Fruit fly (Drosophila melanogaster): ENCODE measurements around the gene CG43783.

CG43783 gene

dm6 chr3L:8951507-8951906, 2.6 kb downstream of the CG43783 start (continued):
- 0 out of 2 replicates have a peak, but pooled peaks have one; percentile 14 for TF ChIP-seq Scr (GFP tag; IDR thresholded peaks at IDR 0.05; ENCODE audit: partially characterized antibody)
- no peak for TF ChIP-seq salm (tag; optimal IDR thresholded peaks at IDR 0.05)
- peak; percentile 71 for TF ChIP-seq cg (GFP tag; optimal IDR thresholded peaks at IDR 0.05)
- TF ChIP-seq Adf1 (GFP tag; IDR thresholded peaks at IDR 0.05): no peak; the same call in 1 of the 2 replicates
- no peak for TF ChIP-seq dmrt11E (tag; optimal IDR thresholded peaks at IDR 0.05)
- TF ChIP-seq sisA (GFP tag; IDR thresholded peaks at IDR 0.05): no peak
- no peak for TF ChIP-seq amos (GFP tag; IDR thresholded peaks at IDR 0.05; ENCODE audit: partially characterized antibody)
- TF ChIP-seq gro (GFP tag; optimal IDR thresholded peaks at IDR 0.05): no peak
- no peak for TF ChIP-seq nerfin-1 (tag; optimal IDR thresholded peaks at IDR 0.05)
- TF ChIP-seq lab (GFP tag; optimal IDR thresholded peaks at IDR 0.05): no peak
- TF ChIP-seq Trl (optimal IDR thresholded peaks at IDR 0.05): no peak
- TF ChIP-seq Trl (GFP tag; optimal IDR thresholded peaks at IDR 0.05): no peak
- TF ChIP-seq Hmx (GFP tag; optimal IDR thresholded peaks at IDR 0.05): no peak
- no peak for TF ChIP-seq CG10959 (GFP tag; IDR thresholded peaks at IDR 0.05)
- no peak for TF ChIP-seq CG12942 (GFP tag; optimal IDR thresholded peaks at IDR 0.05)
- 0 out of 4 replicates have a peak, but pooled peaks have one; percentile 45 for TF ChIP-seq chinmo (GFP tag; IDR thresholded peaks at IDR 0.05; ENCODE audit: partially characterized antibody)
- TF ChIP-seq ranshi (GFP tag; IDR thresholded peaks at IDR 0.05): no peak
- no peak for TF ChIP-seq CG9932 (GFP tag; IDR thresholded peaks at IDR 0.05)
- no peak for TF ChIP-seq ara (GFP tag; IDR thresholded peaks at IDR 0.05)
- no peak for TF ChIP-seq Doc2 (GFP tag; IDR thresholded peaks at IDR 0.05)
- no peak for TF ChIP-seq h (optimal IDR thresholded peaks at IDR 0.05)
- no peak for TF ChIP-seq ems (GFP tag; optimal IDR thresholded peaks at IDR 0.05)
- TF ChIP-seq Gug (GFP tag; IDR thresholded peaks at IDR 0.05): no peak
- TF ChIP-seq B-H1 (GFP tag; IDR thresholded peaks at IDR 0.05): no peak
- TF ChIP-seq Rx (GFP tag; IDR thresholded peaks at IDR 0.05): no peak
- TF ChIP-seq Meics (GFP tag; optimal IDR thresholded peaks at IDR 0.05): no peak
- TF ChIP-seq cad (GFP tag; optimal IDR thresholded peaks at IDR 0.05): no peak
- no peak for TF ChIP-seq CG10321 (GFP tag; IDR thresholded peaks at IDR 0.05)
- TF ChIP-seq btn (GFP tag; optimal IDR thresholded peaks at IDR 0.05): no peak
- TF ChIP-seq HLH4C (GFP tag; IDR thresholded peaks at IDR 0.05; ENCODE audit: partially characterized antibody): no peak
- TF ChIP-seq Blimp-1 (GFP tag; optimal IDR thresholded peaks at IDR 0.05): no peak
- peak; percentile 65; the same call in 1 of the 2 replicates for TF ChIP-seq onecut (GFP tag; IDR thresholded peaks at IDR 0.05)
- TF ChIP-seq Sox102F (GFP tag; optimal IDR thresholded peaks at IDR 0.05): no peak
- no peak for TF ChIP-seq Bdp1 (GFP tag; optimal IDR thresholded peaks at IDR 0.05)
- TF ChIP-seq lola (GFP tag; optimal IDR thresholded peaks at IDR 0.05): no peak
- no peak for TF ChIP-seq scrt (GFP tag; optimal IDR thresholded peaks at IDR 0.05)
- peak; percentile 69 for TF ChIP-seq Med (GFP tag)
- peak; percentile 4 for TF ChIP-seq Nf-YC (tag; optimal IDR thresholded peaks at IDR 0.05)
- no peak for TF ChIP-seq CG12155 (GFP tag; optimal IDR thresholded peaks at IDR 0.05)
- no peak for TF ChIP-seq vvl (GFP tag; IDR thresholded peaks at IDR 0.05)
- TF ChIP-seq grau (tag; optimal IDR thresholded peaks at IDR 0.05): no peak
- TF ChIP-seq CG14014 (GFP tag; IDR thresholded peaks at IDR 0.05): no peak
- TF ChIP-seq Taf1 (GFP tag; IDR thresholded peaks at IDR 0.05): no peak
- TF ChIP-seq slp2 (GFP tag; optimal IDR thresholded peaks at IDR 0.05): no peak

dm6 chr3L:8950955-8951354, 3.1 kb downstream of the CG43783 start:
- no peak for TF ChIP-seq sug (tag; optimal IDR thresholded peaks at IDR 0.05)
- TF ChIP-seq CG15011 (GFP tag; optimal IDR thresholded peaks at IDR 0.05): no peak
- no peak for TF ChIP-seq Taf1 (GFP tag; IDR thresholded peaks at IDR 0.05)
- TF ChIP-seq Mes4 (GFP tag; optimal IDR thresholded peaks at IDR 0.05): no peak
- TF ChIP-seq trem (tag; optimal IDR thresholded peaks at IDR 0.05): peak; percentile 42
- TF ChIP-seq CG7357 (GFP tag; IDR thresholded peaks at IDR 0.05): no peak
- TF ChIP-seq caup (GFP tag; optimal IDR thresholded peaks at IDR 0.05; ENCODE audit: severe bottlenecking): peak; percentile 15
- TF ChIP-seq CG17186 (GFP tag; optimal IDR thresholded peaks at IDR 0.05): no peak
- TF ChIP-seq CG1024 (GFP tag; IDR thresholded peaks at IDR 0.05): no peak
- peak; percentile 10 for TF ChIP-seq CG18764 (GFP tag; optimal IDR thresholded peaks at IDR 0.05)
- no peak for TF ChIP-seq ash1 (GFP tag; optimal IDR thresholded peaks at IDR 0.05)
- TF ChIP-seq CG7556 (GFP tag; optimal IDR thresholded peaks at IDR 0.05): peak; percentile 74
- no peak for TF ChIP-seq chinmo (GFP tag; IDR thresholded peaks at IDR 0.05; ENCODE audit: partially characterized antibody)

Data from whole organism, embryonic.